Fruit fly (Drosophila melanogaster) whole organism, adult: Measurements from ENCODE around the gene CG33169.

Source experiments
- CG11617 ChIP-seq: fragments of 200-800 bp; sonication (Bioruptor generic); optimal IDR thresholded peaks from 2 replicates; lab custom pipeline; 2017; ENCODE audit warnings: mild to moderate bottlenecking, missing biosample characterization, missing genetic modification reagents, missing genetic modification characterization
- CG12768 ChIP-seq: fragments of 200-800 bp; sonication (Bioruptor generic); optimal IDR thresholded peaks from 2 replicates; lab custom pipeline; 2017; ENCODE audit warnings: missing biosample characterization, missing genetic modification characterization, mild to moderate bottlenecking, moderate library complexity, missing genetic modification reagents
- CG14711 ChIP-seq: fragments of 200-800 bp; sonication (Bioruptor generic); optimal IDR thresholded peaks from 2 replicates; lab custom pipeline; 2018; ENCODE audit warnings: missing biosample characterization, mild to moderate bottlenecking, missing genetic modification characterization, moderate library complexity
- CG1620 ChIP-seq: fragments of 200-800 bp; sonication (Bioruptor generic); optimal IDR thresholded peaks from 2 replicates; lab custom pipeline; 2016; ENCODE audit warnings: missing biosample characterization, missing genetic modification characterization
- CG33017 ChIP-seq: fragments of 200-800 bp; sonication (Bioruptor generic); optimal IDR thresholded peaks from 2 replicates; lab custom pipeline; 2018; ENCODE audit warnings: missing biosample characterization, mild to moderate bottlenecking, missing genetic modification characterization, moderate library complexity
- CG5204 ChIP-seq: fragments of 200-800 bp; sonication (Bioruptor generic); optimal IDR thresholded peaks from 2 replicates; lab custom pipeline; 2016; ENCODE audit warnings: missing biosample characterization, missing genetic modification characterization
- CG7045 ChIP-seq: fragments of 200-800 bp; sonication (Bioruptor generic); optimal IDR thresholded peaks from 2 replicates; lab custom pipeline; 2017; ENCODE audit warnings: missing biosample characterization, mild to moderate bottlenecking, missing genetic modification characterization
- CG7101 ChIP-seq: fragments of 200-800 bp; sonication (Bioruptor generic); optimal IDR thresholded peaks from 2 replicates; lab custom pipeline; 2018; ENCODE audit warnings: missing biosample characterization, mild to moderate bottlenecking, missing genetic modification characterization, moderate library complexity
- Clk ChIP-seq: fragments of 200-800 bp; sonication (Bioruptor generic); optimal IDR thresholded peaks from 2 replicates; lab custom pipeline; 2017; ENCODE audit warnings: missing biosample characterization, missing genetic modification characterization
- Crg-1 ChIP-seq: fragments of 200-800 bp; sonication (Bioruptor generic); optimal IDR thresholded peaks from 2 replicates; lab custom pipeline; 2016; ENCODE audit warnings: missing biosample characterization, missing genetic modification characterization
- Hr96 ChIP-seq: fragments of 200-800 bp; sonication (Bioruptor generic); optimal IDR thresholded peaks from 2 replicates; lab custom pipeline; 2016; ENCODE audit warnings: missing biosample characterization, missing genetic modification characterization
- Mnt ChIP-seq: fragments of 200-800 bp; sonication (Bioruptor generic); optimal IDR thresholded peaks from 2 replicates; lab custom pipeline; 2016; ENCODE audit warnings: missing biosample characterization, mild to moderate bottlenecking, missing genetic modification characterization
- bab1 ChIP-seq: fragments of 200-800 bp; sonication (Bioruptor generic); optimal IDR thresholded peaks from 3 replicates; lab custom pipeline; 2019; ENCODE audit warnings: missing biosample characterization, mild to moderate bottlenecking, missing genetic modification characterization, moderate library complexity
- cic ChIP-seq: fragments of 200-800 bp; sonication (Bioruptor generic); optimal IDR thresholded peaks from 2 replicates; lab custom pipeline; 2017; ENCODE audit warnings: missing biosample characterization, mild to moderate bottlenecking, missing genetic modification characterization, moderate library complexity
- cnc ChIP-seq, 2 experiments: fragments of >200 bp; optimal IDR thresholded peaks; 2 replicates each; lab custom pipeline; 2017
- kay ChIP-seq: fragments of 200-800 bp; sonication (Bioruptor generic); peaks from one replicate; lab custom pipeline; 2016; ENCODE audit warnings: missing biosample characterization, missing genetic modification characterization, borderline replicate concordance
- ovo ChIP-seq: fragments of 200-800 bp; sonication (Bioruptor generic); optimal IDR thresholded peaks from 2 replicates; lab custom pipeline; 2016; ENCODE audit warnings: missing biosample characterization, missing genetic modification characterization
- pad ChIP-seq: fragments of 200-800 bp; sonication (Bioruptor generic); optimal IDR thresholded peaks from 3 replicates; lab custom pipeline; 2017; ENCODE audit warnings: missing biosample characterization, missing genetic modification characterization, mild to moderate bottlenecking, moderate library complexity, missing genetic modification reagents
- tj ChIP-seq: fragments of 200-800 bp; sonication (Bioruptor generic); optimal IDR thresholded peaks from 3 replicates; lab custom pipeline; 2017; ENCODE audit warnings: missing biosample characterization, mild to moderate bottlenecking, missing genetic modification characterization, moderate library complexity
- toe ChIP-seq: fragments of 200-800 bp; sonication (Bioruptor generic); optimal IDR thresholded peaks from 2 replicates; lab custom pipeline; 2016; ENCODE audit warnings: missing biosample characterization, missing genetic modification characterization

The CG33169 gene

dm6 chr3L:22863367-22864078, at the start of gene CG33169:
Gene CG33169, plus strand, starts transcription at chr3L:22863864.
- TF ChIP-seq CG12768 (GFP tag; lab: Kevin White, UChicago) (peak; percentile 87), kay (GFP tag; lab: Kevin White, UChicago) (peak; percentile 94), cic (GFP tag; lab: Kevin White, UChicago) (peak; percentile 84), CG14711 (tag; lab: Kevin White, UChicago) (peak; percentile 63), Clk (GFP tag; lab: Kevin White, UChicago) (peak; percentile 74), bab1 (peak; percentile 88), CG7101 (tag; lab: Kevin White, UChicago) (peak; percentile 88), ovo (GFP tag; lab: Kevin White, UChicago) (peak; percentile 87), Crg-1 (peak; percentile 92), CG33017 (tag; lab: Kevin White, UChicago) (peak; percentile 69), toe (GFP tag; lab: Kevin White, UChicago) (peak; percentile 77), CG5204 (no peak), Mnt (GFP tag; lab: Kevin White, UChicago) (peak; percentile 89), CG1620 (GFP tag; lab: Kevin White, UChicago) (peak; percentile 96), cnc (optimal IDR thresholded peaks at IDR 0.05; lab: Kevin White, UChicago) (no peak), CG11617 (GFP tag; lab: Kevin White, UChicago) (no peak), CG7045 (GFP tag; lab: Kevin White, UChicago) (peak; percentile 68), Hr96 (GFP tag; lab: Kevin White, UChicago) (peak; percentile 80), pad (GFP tag; lab: Kevin White, UChicago) (peak; percentile 82), tj (GFP tag; lab: Kevin White, UChicago) (peak; percentile 45)

- TF ChIP-seq toe (GFP tag; lab: Kevin White, UChicago) (no peak), cic (GFP tag; lab: Kevin White, UChicago) (no peak), tj (GFP tag; lab: Kevin White, UChicago) (no peak), pad (GFP tag; lab: Kevin White, UChicago) (no peak), CG33017 (tag; lab: Kevin White, UChicago) (no peak), Crg-1 (no peak), Mnt (GFP tag; lab: Kevin White, UChicago) (no peak), bab1 (no peak), CG7045 (GFP tag; lab: Kevin White, UChicago) (no peak), Clk (GFP tag; lab: Kevin White, UChicago) (no peak), CG14711 (tag; lab: Kevin White, UChicago) (no peak), CG5204 (no peak), CG11617 (GFP tag; lab: Kevin White, UChicago) (no peak)
These were observed 43.5 kb upstream of the CG33169 start for dm6 chr3L:22820190-22820589.

dm6 chr3L:22821377-22821776, 42.3 kb upstream of the CG33169 start:
- TF ChIP-seq cnc (optimal IDR thresholded peaks at IDR 0.05; lab: Kevin White, UChicago) (no peak), CG7045 (GFP tag; lab: Kevin White, UChicago) (no peak)

dm6 chr3L:22822544-22823175, 41.0 kb upstream of the CG33169 start:
- TF ChIP-seq CG14711 (tag; lab: Kevin White, UChicago) (peak; percentile 15), ovo (GFP tag; lab: Kevin White, UChicago) (peak; percentile 91), CG33017 (tag; lab: Kevin White, UChicago) (peak; percentile 97), tj (GFP tag; lab: Kevin White, UChicago) (peak; percentile 98), CG5204 (peak; percentile 90), pad (GFP tag; lab: Kevin White, UChicago) (peak; percentile 61), CG12768 (GFP tag; lab: Kevin White, UChicago) (peak; percentile 99), CG11617 (GFP tag; lab: Kevin White, UChicago) (peak; percentile 98), cnc (optimal IDR thresholded peaks at IDR 0.05; lab: Kevin White, UChicago) (no peak), bab1 (peak; percentile 10), kay (GFP tag; lab: Kevin White, UChicago) (peak; percentile 99), toe (GFP tag; lab: Kevin White, UChicago) (peak; percentile 92), Crg-1 (peak; percentile 66), Mnt (GFP tag; lab: Kevin White, UChicago) (peak; percentile 76), Hr96 (GFP tag; lab: Kevin White, UChicago) (peak; percentile 91), Clk (GFP tag; lab: Kevin White, UChicago) (peak; percentile 91), cic (GFP tag; lab: Kevin White, UChicago) (peak; percentile 95), CG7045 (GFP tag; lab: Kevin White, UChicago) (peak; percentile 97), CG7101 (tag; lab: Kevin White, UChicago) (peak; percentile 73), CG1620 (GFP tag; lab: Kevin White, UChicago) (peak; percentile 67)

dm6 chr3L:22823230-22823629, 40.4 kb upstream of the CG33169 start:
- no peak for TF ChIP-seq Clk (GFP tag; lab: Kevin White, UChicago)
- peak; percentile 4 for TF ChIP-seq toe (GFP tag; lab: Kevin White, UChicago)
- TF ChIP-seq kay (GFP tag; lab: Kevin White, UChicago) = peak; percentile 59
- TF ChIP-seq CG5204 = no peak
- no peak for TF ChIP-seq CG12768 (GFP tag; lab: Kevin White, UChicago)
- TF ChIP-seq Crg-1 = no peak
- no peak for TF ChIP-seq ovo (GFP tag; lab: Kevin White, UChicago)
- no peak for TF ChIP-seq tj (GFP tag; lab: Kevin White, UChicago)
